Fruit fly (Drosophila melanogaster) Kc167 (cell line): Measurements from ENCODE around the gene Fim.

Experiments
- Myc ChIP-seq: fragments of >200 bp; optimal IDR thresholded peaks from 2 replicates; lab custom pipeline; 2017; ENCODE audit warnings: missing external identifiers
- Sin3A ChIP-seq: fragments of >200 bp; optimal IDR thresholded peaks from 2 replicates; lab custom pipeline; 2018; ENCODE audit warnings: missing external identifiers
- h ChIP-seq: fragments of >200 bp; optimal IDR thresholded peaks from 3 replicates; lab custom pipeline; 2018; ENCODE audit warnings: missing external identifiers
- psq ChIP-seq: fragments of >200 bp; optimal IDR thresholded peaks from 2 replicates; lab custom pipeline; 2017; ENCODE audit warnings: missing external identifiers
- ttk ChIP-seq: sonication (Bioruptor generic); optimal IDR thresholded peaks from 2 replicates; lab custom pipeline; 2017; ENCODE audit warnings: missing external identifiers

- no peak for TF ChIP-seq Sin3A (lab: Kevin White, UChicago)
- TF ChIP-seq h, result no peak
- no peak for TF ChIP-seq ttk
- no peak for TF ChIP-seq psq (lab: Kevin White, UChicago)
- no peak for TF ChIP-seq Myc
Observed at dm6 chrX:17314213-17314612, 12.5 kb upstream of the Fim start, which contains the start of gene B-H2.
